Worm (Caenorhabditis elegans): ENCODE measurements around the gene msp-57.
"Not testable (repeated sequence)": the region's sequence is repeated elsewhere in the genome, so short reads cannot be mapped to it uniquely, and the experiment has no call there.

DNA sequence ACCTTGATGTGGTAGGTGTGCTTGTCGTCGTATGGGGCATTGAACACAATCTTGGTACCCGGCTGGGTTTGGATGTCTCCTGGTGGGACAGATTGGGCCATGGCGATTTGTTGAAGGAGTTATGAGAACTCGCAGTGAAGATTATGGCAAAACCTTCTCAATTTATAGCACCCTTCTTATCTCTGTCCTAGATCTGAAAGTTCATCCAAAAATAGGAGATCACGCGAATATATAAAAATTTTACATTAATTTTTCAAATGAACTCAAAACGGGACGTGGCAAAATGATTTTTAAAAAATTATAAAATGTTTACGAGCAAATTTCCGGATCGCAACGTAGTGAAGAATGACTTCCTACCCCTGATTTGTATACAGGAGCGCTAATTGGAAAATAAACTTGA is 2.6 kb downstream of the msp-57 start, which contains the start of gene msp-53:
- TF ChIP-seq T22C8.4, ztf-23, flt-1 (GFP tag; IDR thresholded peaks at IDR 0.05): not testable (repeated sequence)

All from whole organism, midembryonic.